Worm (Caenorhabditis elegans): ENCODE results near the gene fbxb-75.

Gene fbxb-75

ce11 chrIV:4468046-4468727 lies 27.2 kb upstream of the fbxb-75 start (continued):
- no peak for TF ChIP-seq fos-1 (tag; optimal IDR thresholded peaks at IDR 0.05)
- no peak for TF ChIP-seq mdl-1 (tag; optimal IDR thresholded peaks at IDR 0.05)
- no peak for TF ChIP-seq ceh-82 (tag; optimal IDR thresholded peaks at IDR 0.05)

DNA sequence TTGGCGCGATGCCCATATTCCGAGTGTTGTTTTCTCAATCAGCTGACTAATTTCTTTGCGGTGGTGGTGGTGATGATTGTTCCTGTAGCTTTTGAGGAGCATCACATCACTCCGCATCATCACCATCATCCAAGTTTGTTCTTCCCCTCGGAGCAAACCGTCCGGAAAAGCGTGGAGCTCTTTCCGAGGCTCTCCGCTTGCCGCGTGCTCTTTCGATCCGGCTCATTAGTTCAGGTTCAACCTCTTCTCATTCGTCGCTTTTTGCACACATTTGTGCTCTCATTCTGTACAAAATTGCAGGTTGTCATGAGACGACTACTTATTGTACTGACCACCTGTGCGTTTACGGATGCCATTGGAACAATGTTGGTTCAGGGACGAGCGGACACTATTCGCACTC lies 24.2 kb upstream of the fbxb-75 start, which contains the start of gene M01H9.5:
Gene M01H9.5 (plus strand): TSS at position 301 of the 400 bp plus-strand sequence.
- TF ChIP-seq sma-9 (GFP tag; optimal IDR thresholded peaks at IDR 0.05), result no peak
- no peak for TF ChIP-seq sma-9 (tag; optimal IDR thresholded peaks at IDR 0.05)
- no peak for TF ChIP-seq ztf-4 (tag; optimal IDR thresholded peaks at IDR 0.05)
- no peak for TF ChIP-seq egl-27 (tag; optimal IDR thresholded peaks at IDR 0.05)
- no peak for TF ChIP-seq nhr-23 (tag; optimal IDR thresholded peaks at IDR 0.05)
- no peak for TF ChIP-seq zag-1 (tag; optimal IDR thresholded peaks at IDR 0.05)

ce11 chrIV:4463132-4463531 lies 22.2 kb upstream of the fbxb-75 start, which contains the start of gene M01H9.2:
M01H9.2 (minus strand) TSS chrIV:4463232.
- TF ChIP-seq ceh-82 (tag; optimal IDR thresholded peaks at IDR 0.05) (no peak), nhr-6 (tag; optimal IDR thresholded peaks at IDR 0.05) (no peak), ceh-16 (tag; optimal IDR thresholded peaks at IDR 0.05) (no peak), skn-1 (tag; optimal IDR thresholded peaks at IDR 0.05) (no peak), C34F6.9 (tag; optimal IDR thresholded peaks at IDR 0.05) (no peak), nhr-25 (tag; optimal IDR thresholded peaks at IDR 0.05) (no peak)

ce11 chrIV:4459342-4459741 lies 18.4 kb upstream of the fbxb-75 start:
- no peak for TF ChIP-seq lin-13 (GFP tag; optimal IDR thresholded peaks at IDR 0.05)

ce11 chrIV:4456658-4457057 lies 15.7 kb upstream of the fbxb-75 start:
- no peak for TF ChIP-seq unc-55 (GFP tag; optimal IDR thresholded peaks at IDR 0.05)
- no peak for TF ChIP-seq lin-11 (tag; optimal IDR thresholded peaks at IDR 0.05)

ce11 chrIV:4454330-4455173 lies 13.6 kb upstream of the fbxb-75 start, which contains the start of gene R08C7.11:
R08C7.11 (minus strand) TSS chrIV:4454937.
- TF ChIP-seq Y55F3AM.14 (GFP tag; optimal IDR thresholded peaks at IDR 0.05) (no peak), lsy-2 (tag; optimal IDR thresholded peaks at IDR 0.05) (peak in 1 of 2 experiments; percentile 26), snpc-4 (tag; optimal IDR thresholded peaks at IDR 0.05) (no peak), mab-5 (tag; optimal IDR thresholded peaks at IDR 0.05) (no peak), lin-39 (tag; optimal IDR thresholded peaks at IDR 0.05) (no peak), crh-2 (tag; optimal IDR thresholded peaks at IDR 0.05) (no peak), dmd-4 (tag; optimal IDR thresholded peaks at IDR 0.05) (no peak), nhr-25 (tag; optimal IDR thresholded peaks at IDR 0.05) (peak; percentile 29), fos-1 (tag; optimal IDR thresholded peaks at IDR 0.05) (no peak), unc-39 (tag; optimal IDR thresholded peaks at IDR 0.05) (no peak), mdl-1 (tag; optimal IDR thresholded peaks at IDR 0.05) (no peak), skn-1 (tag; optimal IDR thresholded peaks at IDR 0.05) (no peak), peb-1 (tag; optimal IDR thresholded peaks at IDR 0.05) (peak; percentile 29), gmeb-1 (tag; optimal IDR thresholded peaks at IDR 0.05) (no peak), F13H6.1 (tag; optimal IDR thresholded peaks at IDR 0.05) (peak; percentile 62), unc-62 (GFP tag; optimal IDR thresholded peaks at IDR 0.05) (no peak), ztf-4 (tag; optimal IDR thresholded peaks at IDR 0.05) (no peak), lin-11 (tag; optimal IDR thresholded peaks at IDR 0.05) (no peak), alr-1 (tag; optimal IDR thresholded peaks at IDR 0.05) (no peak), ama-1 (optimal IDR thresholded peaks at IDR 0.05) (no peak), elt-1 (tag; optimal IDR thresholded peaks at IDR 0.05) (no peak), zag-1 (tag; optimal IDR thresholded peaks at IDR 0.05) (no peak), blmp-1 (tag; optimal IDR thresholded peaks at IDR 0.05; ENCODE audit: insufficient read depth) (peak; percentile 38), elt-3 (tag; optimal IDR thresholded peaks at IDR 0.05) (no peak), C34F6.9 (tag; optimal IDR thresholded peaks at IDR 0.05) (no peak), ZK546.5 (tag; optimal IDR thresholded peaks at IDR 0.05) (no peak), nhr-77 (tag; optimal IDR thresholded peaks at IDR 0.05) (no peak), egl-27 (tag; optimal IDR thresholded peaks at IDR 0.05) (no peak), ceh-82 (tag; optimal IDR thresholded peaks at IDR 0.05) (no peak), nhr-237 (tag; optimal IDR thresholded peaks at IDR 0.05) (no peak), nhr-11 (tag; optimal IDR thresholded peaks at IDR 0.05) (no peak), lin-13 (GFP tag; optimal IDR thresholded peaks at IDR 0.05) (peak; percentile 15), sma-9 (GFP tag; optimal IDR thresholded peaks at IDR 0.05) (no peak), sma-9 (tag; optimal IDR thresholded peaks at IDR 0.05) (no peak), mbf-1 (tag; optimal IDR thresholded peaks at IDR 0.05) (no peak), aly-2 (tag; optimal IDR thresholded peaks at IDR 0.05) (no peak)

All from whole organism, L2 larva.